Worm (Caenorhabditis elegans) whole organism, L1 larva: ENCODE results near the gene C47E8.1.

ENCODE experiments used
- lsy-2 ChIP-seq, 2 experiments: fragments of 150-350 bp; optimal IDR thresholded peaks; 2 replicates each; lab custom pipeline; 2014; ENCODE audit warnings: missing biosample characterization in 2 of 2, missing genetic modification characterization in 2 of 2
- unc-62 ChIP-seq: fragments of 150-350 bp; optimal IDR thresholded peaks from 2 replicates; lab custom pipeline; 2014; ENCODE audit warnings: missing biosample characterization, missing genetic modification reagents, missing genetic modification characterization

DNA sequence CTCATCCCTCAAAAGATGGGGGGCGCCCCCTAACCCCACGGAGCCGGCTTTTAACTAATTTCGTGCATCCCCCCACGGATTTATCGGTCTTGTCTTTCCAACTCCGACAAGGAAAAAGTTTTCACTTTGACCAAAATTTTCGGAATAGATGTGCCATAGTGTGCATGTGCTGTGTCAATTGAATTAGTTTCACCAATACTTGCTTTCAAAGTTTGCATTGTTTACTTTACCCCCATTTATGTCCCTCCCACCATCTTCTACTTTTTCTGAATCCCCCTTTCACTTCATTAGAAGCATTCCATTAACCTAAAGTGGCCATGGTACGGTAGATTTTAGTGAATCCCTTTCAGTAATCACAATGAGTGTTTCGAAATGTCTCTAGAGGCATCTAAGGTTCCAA, 48.1 kb upstream of the C47E8.1 start:
- TF ChIP-seq unc-62 (GFP tag; lab: Kevin White, UChicago) = no peak
- peak in 1 of 2 experiments; percentile 13 for TF ChIP-seq lsy-2 (tag; optimal IDR thresholded peaks at IDR 0.05; lab: Kevin White, UChicago)
